Worm (Caenorhabditis elegans): ENCODE results near the gene rom-4.

ce11 chrIV:17045691-17046090 lies 50.1 kb downstream of the rom-4 start, which contains the start of gene clec-195:
- TF ChIP-seq dpl-1 (GFP tag; optimal IDR thresholded peaks at IDR 0.05) (no peak), madf-3 (GFP tag; IDR thresholded peaks at IDR 0.05) (no peak), xnd-1 (tag; optimal IDR thresholded peaks at IDR 0.05) (no peak), nfya-2 (GFP tag; IDR thresholded peaks at IDR 0.05) (no peak), attf-3 (GFP tag; conservative IDR thresholded peaks at IDR 0.05) (no peak), nhr-90 (tag; optimal IDR thresholded peaks at IDR 0.05) (no peak), unc-62 (GFP tag; optimal IDR thresholded peaks at IDR 0.05) (no peak), ama-1 (optimal IDR thresholded peaks at IDR 0.05) (no peak), ama-1 (GFP tag; optimal IDR thresholded peaks at IDR 0.05) (no peak), sea-2 (GFP tag; IDR thresholded peaks at IDR 0.05) (no peak), attf-5 (GFP tag; optimal IDR thresholded peaks at IDR 0.05) (no peak), snpc-1.3 (tag; optimal IDR thresholded peaks at IDR 0.05; ENCODE audit: insufficient read depth) (no peak), chd-7 (tag; optimal IDR thresholded peaks at IDR 0.05) (no peak), lin-35 (GFP tag; optimal IDR thresholded peaks at IDR 0.05) (no peak)
